Worm (Caenorhabditis elegans): ENCODE results near the gene nhr-223.
"Not testable (repeated sequence)": the region's sequence is repeated elsewhere in the genome, so short reads cannot be mapped to it uniquely, and the experiment has no call there.

DNA sequence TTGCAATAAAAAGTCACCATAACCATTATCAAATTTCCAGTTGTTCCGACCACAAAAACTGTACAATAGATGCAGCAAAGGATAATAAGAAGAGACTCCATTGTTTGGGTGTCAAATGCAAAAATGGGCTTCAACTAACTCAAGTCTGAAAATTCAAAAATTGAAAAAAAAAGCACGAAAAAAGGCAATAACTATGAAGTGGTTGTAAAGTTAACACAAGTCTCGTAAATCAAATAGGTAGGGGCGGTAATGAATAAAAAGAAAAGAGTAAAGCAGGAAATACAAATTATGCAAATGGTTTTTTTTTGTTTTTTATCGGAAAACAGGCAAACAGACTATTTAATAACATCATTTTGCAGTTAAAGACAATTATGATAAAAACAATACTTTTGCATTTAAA is 11.2 kb downstream of the nhr-223 start, which contains the start of gene srsx-38:
- not testable (repeated sequence) for TF ChIP-seq ceh-34 (tag; optimal IDR thresholded peaks at IDR 0.05); fkh-10 (GFP tag; optimal IDR thresholded peaks at IDR 0.05); C08G9.2 (tag; optimal IDR thresholded peaks at IDR 0.05); dve-1 (tag; optimal IDR thresholded peaks at IDR 0.05); unc-86 (tag; optimal IDR thresholded peaks at IDR 0.05); pat-9 (tag; optimal IDR thresholded peaks at IDR 0.05); unc-3 (GFP tag; conservative IDR thresholded peaks at IDR 0.05); unc-3 (tag; optimal IDR thresholded peaks at IDR 0.05); nfya-1 (tag; optimal IDR thresholded peaks at IDR 0.05)
